Fruit fly (Drosophila melanogaster) whole organism, pupa: ENCODE results near the gene CG3513.

Experiments used
- CG15710 ChIP-seq: fragments of 200-800 bp; sonication (Bioruptor generic); optimal IDR thresholded peaks from 2 replicates; lab custom pipeline; 2018; ENCODE audit warnings: missing biosample characterization, mild to moderate bottlenecking, missing genetic modification characterization, moderate library complexity
- CG32121 ChIP-seq: fragments of 200-800 bp; sonication (Bioruptor generic); IDR thresholded peaks from 2 replicates; pipeline ENCODE4 v1.3.6; 2022; ENCODE audit warnings: missing biosample characterization, missing genetic modification characterization
- CG4496 ChIP-seq: fragments of 200-800 bp; sonication (Bioruptor generic); IDR thresholded peaks from 3 replicates; pipeline ENCODE4 v1.3.6; 2022; ENCODE audit warnings: missing biosample characterization, missing genetic modification characterization
- CG8301 ChIP-seq: fragments of 200-800 bp; sonication (Bioruptor generic); optimal IDR thresholded peaks from 2 replicates; lab custom pipeline; 2018; ENCODE audit warnings: missing biosample characterization, mild to moderate bottlenecking, missing genetic modification characterization
- CG9948 ChIP-seq: fragments of 200-800 bp; sonication (Bioruptor generic); optimal IDR thresholded peaks from 2 replicates; lab custom pipeline; 2018; ENCODE audit warnings: missing biosample characterization, mild to moderate bottlenecking, missing genetic modification characterization, moderate library complexity
- EcR ChIP-seq: fragments of 200-800 bp; sonication (Bioruptor generic); optimal IDR thresholded peaks from 3 replicates; lab custom pipeline; 2019; ENCODE audit warnings: missing biosample characterization, missing genetic modification characterization, mild to moderate bottlenecking, moderate library complexity, missing genetic modification reagents
- gl ChIP-seq: fragments of 200-800 bp; sonication (Bioruptor generic); optimal IDR thresholded peaks from 2 replicates; lab custom pipeline; 2018; ENCODE audit warnings: missing biosample characterization, mild to moderate bottlenecking, missing genetic modification characterization

DNA sequence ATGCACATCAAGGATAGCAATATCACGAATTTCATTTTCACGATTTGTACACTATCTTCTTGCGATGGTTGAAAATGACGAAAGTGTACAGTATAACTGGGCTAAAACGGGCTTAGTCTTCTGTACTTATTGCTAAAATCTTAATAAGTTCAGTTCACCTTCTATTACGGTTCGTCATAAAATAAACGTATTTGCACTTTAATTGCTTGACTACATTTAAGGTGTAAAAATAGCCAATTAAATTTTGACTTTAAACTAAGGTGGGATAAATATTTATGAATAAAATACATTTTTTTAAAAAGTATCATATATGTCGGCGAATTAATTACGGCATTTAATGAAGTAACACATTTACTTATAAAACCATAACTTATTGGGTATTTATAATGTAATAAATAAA, 23.3 kb downstream of the CG3513 start, which contains the start of gene Sfp24Bb:
- TF ChIP-seq CG8301, result no peak
- no peak for TF ChIP-seq EcR (GFP tag; lab: Kevin White, UChicago)
- no peak for TF ChIP-seq CG15710 (tag; lab: Kevin White, UChicago)
- TF ChIP-seq gl, result no peak
- no peak for TF ChIP-seq CG9948 (tag; lab: Kevin White, UChicago)
- TF ChIP-seq CG32121 (GFP tag; lab: Robert Waterston, UW), result no peak
- no peak for TF ChIP-seq CG4496
